Fruit fly (Drosophila melanogaster) whole organism, embryonic: Measurements from ENCODE around the gene CG16854.

Source experiments
- Aef1 ChIP-seq: fragments of 200-800 bp; sonication (Bioruptor generic); IDR thresholded peaks from 3 replicates; pipeline ENCODE4 v1.3.6; 2022; ENCODE audit warnings: missing biosample characterization, missing genetic modification characterization
- Asciz ChIP-seq: fragments of 200-800 bp; sonication (Bioruptor generic); optimal IDR thresholded peaks from 2 replicates; lab custom pipeline; 2017; ENCODE audit warnings: missing biosample characterization, mild to moderate bottlenecking, missing genetic modification characterization, missing genetic modification reagents
- Atf3 ChIP-seq: fragments of 200-800 bp; sonication (Bioruptor generic); optimal IDR thresholded peaks from 3 replicates; lab custom pipeline; 2016; ENCODE audit warnings: missing biosample characterization, missing genetic modification characterization
- B-H2 ChIP-seq: fragments of 200-800 bp; sonication (Bioruptor generic); optimal IDR thresholded peaks from 2 replicates; lab custom pipeline; 2018; ENCODE audit warnings: missing biosample characterization, mild to moderate bottlenecking, missing genetic modification characterization
- CG10274 ChIP-seq: fragments of 200-800 bp; sonication (Bioruptor generic); optimal IDR thresholded peaks from 3 replicates; lab custom pipeline; 2017; ENCODE audit warnings: missing biosample characterization, mild to moderate bottlenecking, missing genetic modification characterization
- CG10979 ChIP-seq: fragments of 200-800 bp; sonication (Bioruptor generic); optimal IDR thresholded peaks from 2 replicates; lab custom pipeline; 2018; ENCODE audit warnings: missing biosample characterization, mild to moderate bottlenecking, missing genetic modification characterization, moderate library complexity
- CG11504 ChIP-seq: fragments of 200-800 bp; sonication (Bioruptor generic); optimal IDR thresholded peaks from 3 replicates; lab custom pipeline; 2019; ENCODE audit warnings: missing biosample characterization, mild to moderate bottlenecking, missing genetic modification characterization, moderate library complexity
- CG12104 ChIP-seq: fragments of 200-800 bp; sonication (Bioruptor generic); optimal IDR thresholded peaks from 3 replicates; lab custom pipeline; 2016; ENCODE audit warnings: missing biosample characterization, missing genetic modification characterization
- CG12299 ChIP-seq: fragments of 200-800 bp; sonication (Bioruptor generic); optimal IDR thresholded peaks from 2 replicates; lab custom pipeline; 2018; ENCODE audit warnings: missing biosample characterization, mild to moderate bottlenecking, missing genetic modification characterization
- CG14710 ChIP-seq: fragments of 200-800 bp; sonication (Bioruptor generic); optimal IDR thresholded peaks from 3 replicates; lab custom pipeline; 2019; ENCODE audit warnings: missing biosample characterization, mild to moderate bottlenecking, missing genetic modification characterization, moderate library complexity
- CG15601 ChIP-seq: fragments of 200-800 bp; sonication (Bioruptor generic); optimal IDR thresholded peaks from 3 replicates; lab custom pipeline; 2019; ENCODE audit warnings: missing biosample characterization, mild to moderate bottlenecking, missing genetic modification characterization, moderate library complexity
- CG16813 ChIP-seq: fragments of 200-800 bp; sonication (Bioruptor generic); IDR thresholded peaks from 3 replicates; pipeline ENCODE4 v1.3.6; 2022; ENCODE audit warnings: missing biosample characterization, missing genetic modification characterization; ENCODE audit not compliant: partially characterized antibody
- CG1832 ChIP-seq: fragments of 200-800 bp; sonication (Bioruptor generic); optimal IDR thresholded peaks from 2 replicates; lab custom pipeline; 2017; ENCODE audit warnings: missing biosample characterization, mild to moderate bottlenecking, missing genetic modification characterization, inconsistent platforms
- CG18619 ChIP-seq: fragments of 200-800 bp; sonication (Bioruptor generic); optimal IDR thresholded peaks from 3 replicates; lab custom pipeline; 2017; ENCODE audit warnings: missing biosample characterization, mild to moderate bottlenecking, missing genetic modification characterization
- CG18764 ChIP-seq: fragments of 200-800 bp; sonication (Bioruptor generic); optimal IDR thresholded peaks from 3 replicates; lab custom pipeline; 2016; ENCODE audit warnings: missing biosample characterization, missing genetic modification characterization
- CG2120 ChIP-seq: fragments of 200-800 bp; sonication (Bioruptor generic); optimal IDR thresholded peaks from 3 replicates; lab custom pipeline; 2016; ENCODE audit warnings: missing biosample characterization, missing genetic modification characterization
- CG30403 ChIP-seq: fragments of 200-800 bp; sonication (Bioruptor generic); optimal IDR thresholded peaks from 3 replicates; lab custom pipeline; 2016; ENCODE audit warnings: missing biosample characterization, missing genetic modification characterization
- CG33557 ChIP-seq: fragments of 200-800 bp; sonication (Bioruptor generic); optimal IDR thresholded peaks from 2 replicates; lab custom pipeline; 2019; ENCODE audit warnings: missing biosample characterization, mild to moderate bottlenecking, missing genetic modification characterization, moderate library complexity
- CG5180 ChIP-seq: fragments of 200-800 bp; sonication (Bioruptor generic); optimal IDR thresholded peaks from 3 replicates; lab custom pipeline; 2017; ENCODE audit warnings: missing biosample characterization, missing genetic modification characterization, mild to moderate bottlenecking, moderate library complexity, missing genetic modification reagents
- CG8089 ChIP-seq: fragments of 200-800 bp; sonication (Bioruptor generic); optimal IDR thresholded peaks from 3 replicates; lab custom pipeline; 2016; ENCODE audit warnings: missing biosample characterization, missing genetic modification characterization
- CG9727 ChIP-seq: fragments of 200-800 bp; sonication (Bioruptor generic); optimal IDR thresholded peaks from 3 replicates; lab custom pipeline; 2017; ENCODE audit warnings: missing biosample characterization, mild to moderate bottlenecking, missing genetic modification characterization
- Dip3 ChIP-seq: fragments of 200-800 bp; sonication (Bioruptor generic); optimal IDR thresholded peaks from 3 replicates; lab custom pipeline; 2016; ENCODE audit warnings: missing biosample characterization, missing genetic modification characterization
- ERR ChIP-seq: fragments of 200-800 bp; sonication (Bioruptor generic); optimal IDR thresholded peaks from 2 replicates; lab custom pipeline; 2016; ENCODE audit warnings: missing biosample characterization, missing genetic modification characterization
- Elba2 ChIP-seq: fragments of 200-800 bp; sonication (Bioruptor generic); optimal IDR thresholded peaks from 3 replicates; lab custom pipeline; 2016; ENCODE audit warnings: missing biosample characterization, missing genetic modification characterization
- H15 ChIP-seq: fragments of 200-800 bp; sonication (Bioruptor generic); IDR thresholded peaks from 3 replicates; pipeline ENCODE4 v1.3.6; 2022; ENCODE audit warnings: missing biosample characterization, missing genetic modification characterization
- Hmx ChIP-seq: fragments of 200-800 bp; sonication (Bioruptor generic); optimal IDR thresholded peaks from 2 replicates; lab custom pipeline; 2016; ENCODE audit warnings: missing biosample characterization, missing genetic modification characterization
- Lhr ChIP-seq: fragments of 200-800 bp; sonication (Bioruptor generic); optimal IDR thresholded peaks from 3 replicates; lab custom pipeline; 2017; ENCODE audit warnings: mild to moderate bottlenecking, missing biosample characterization, missing genetic modification reagents, missing genetic modification characterization
- MTF-1 ChIP-seq: fragments of 200-800 bp; sonication (Bioruptor generic); optimal IDR thresholded peaks from 2 replicates; lab custom pipeline; 2018; ENCODE audit warnings: missing biosample characterization, mild to moderate bottlenecking, missing genetic modification characterization, borderline replicate concordance
- PHDP ChIP-seq: fragments of 200-800 bp; sonication (Bioruptor generic); optimal IDR thresholded peaks from 3 replicates; lab custom pipeline; 2018; ENCODE audit warnings: missing biosample characterization, mild to moderate bottlenecking, missing genetic modification characterization, moderate library complexity
- Six4 ChIP-seq: fragments of 200-800 bp; sonication (Bioruptor generic); optimal IDR thresholded peaks from 2 replicates; lab custom pipeline; 2016; ENCODE audit warnings: missing biosample characterization, missing genetic modification characterization
- Sry-β ChIP-seq: fragments of 200-800 bp; sonication (Bioruptor generic); optimal IDR thresholded peaks from 2 replicates; lab custom pipeline; 2018; ENCODE audit warnings: missing biosample characterization, mild to moderate bottlenecking, missing genetic modification characterization, moderate library complexity
- ase ChIP-seq: fragments of 200-800 bp; sonication (Bioruptor generic); IDR thresholded peaks from 3 replicates; pipeline ENCODE4 v1.3.6; 2022; ENCODE audit warnings: missing biosample characterization, missing genetic modification characterization
- br ChIP-seq: fragments of >200 bp; optimal IDR thresholded peaks from 2 replicates; lab custom pipeline; 2017
- chm ChIP-seq: fragments of 200-800 bp; sonication (Bioruptor generic); IDR thresholded peaks from 2 replicates; pipeline ENCODE4 v1.3.6; 2022; ENCODE audit warnings: missing biosample characterization, missing genetic modification characterization
- crol ChIP-seq: fragments of 200-800 bp; sonication (Bioruptor generic); IDR thresholded peaks from 2 replicates; pipeline ENCODE4 v1.3.6; 2022; ENCODE audit warnings: missing biosample characterization, missing genetic modification characterization
- en ChIP-seq: fragments of 200-800 bp; sonication (Bioruptor generic); optimal IDR thresholded peaks from 2 replicates; lab custom pipeline; 2016; ENCODE audit warnings: missing biosample characterization, missing genetic modification characterization
- gsb-n ChIP-seq: fragments of 200-800 bp; sonication (Bioruptor generic); optimal IDR thresholded peaks from 3 replicates; lab custom pipeline; 2018; ENCODE audit warnings: missing biosample characterization, mild to moderate bottlenecking, missing genetic modification characterization
- ind ChIP-seq: fragments of 200-800 bp; sonication (Bioruptor generic); optimal IDR thresholded peaks from 3 replicates; lab custom pipeline; 2016; ENCODE audit warnings: missing biosample characterization, missing genetic modification characterization
- maf-S ChIP-seq: fragments of 200-800 bp; sonication (Bioruptor generic); optimal IDR thresholded peaks from 2 replicates; lab custom pipeline; 2016; ENCODE audit warnings: missing biosample characterization, missing genetic modification characterization
- onecut ChIP-seq: fragments of 200-800 bp; sonication (Bioruptor generic); IDR thresholded peaks from 2 replicates; pipeline ENCODE4 v1.3.6; 2022; ENCODE audit warnings: missing biosample characterization, missing genetic modification characterization
- row ChIP-seq: fragments of 200-800 bp; sonication (Bioruptor generic); IDR thresholded peaks from 3 replicates; pipeline ENCODE4 v1.3.6; 2022; ENCODE audit warnings: missing biosample characterization, missing genetic modification characterization
- sc ChIP-seq, 3 experiments: fragments of >200 bp in 2 of 3; fragments of 200-800 bp in 1 of 3; sonication (Bioruptor generic) in 1 of 3; optimal IDR thresholded peaks; 2 replicates in 2 of 3; 3 replicates in 1 of 3; lab custom pipeline; 2017; ENCODE audit warnings: mild to moderate bottlenecking in 1 of 3, missing biosample characterization in 1 of 3, missing genetic modification characterization in 1 of 3, missing genetic modification reagents in 1 of 3
- slbo ChIP-seq: fragments of 200-800 bp; sonication (Bioruptor generic); IDR thresholded peaks from 2 replicates; pipeline ENCODE4 v1.3.6; 2022; ENCODE audit warnings: missing biosample characterization, missing genetic modification characterization
- sr ChIP-seq: fragments of 200-800 bp; sonication (Bioruptor generic); IDR thresholded peaks from 3 replicates; pipeline ENCODE4 v1.3.6; 2022; ENCODE audit warnings: missing biosample characterization, missing genetic modification characterization
- stwl ChIP-seq: fragments of 200-800 bp; sonication (Bioruptor generic); optimal IDR thresholded peaks from 3 replicates; lab custom pipeline; 2018; ENCODE audit warnings: missing biosample characterization, mild to moderate bottlenecking, missing genetic modification characterization, moderate library complexity
- tap ChIP-seq: fragments of 200-800 bp; optimal IDR thresholded peaks from 3 replicates; lab custom pipeline; 2019; ENCODE audit warnings: missing biosample characterization, mild to moderate bottlenecking, missing genetic modification characterization, moderate library complexity
- ttk ChIP-seq: fragments of 200-800 bp; sonication (Bioruptor generic); IDR thresholded peaks from 2 replicates; pipeline ENCODE4 v2.1.2; 2022; ENCODE audit warnings: missing biosample characterization, missing genetic modification characterization
- tup ChIP-seq: fragments of 200-800 bp; sonication (Bioruptor generic); optimal IDR thresholded peaks from 2 replicates; lab custom pipeline; 2016; ENCODE audit warnings: missing biosample characterization, mild to moderate bottlenecking, missing genetic modification characterization, moderate library complexity
- zen ChIP-seq: fragments of 200-800 bp; sonication (Bioruptor generic); optimal IDR thresholded peaks from 3 replicates; lab custom pipeline; 2018; ENCODE audit warnings: missing biosample characterization, mild to moderate bottlenecking, missing genetic modification characterization, moderate library complexity

The CG16854 gene

DNA sequence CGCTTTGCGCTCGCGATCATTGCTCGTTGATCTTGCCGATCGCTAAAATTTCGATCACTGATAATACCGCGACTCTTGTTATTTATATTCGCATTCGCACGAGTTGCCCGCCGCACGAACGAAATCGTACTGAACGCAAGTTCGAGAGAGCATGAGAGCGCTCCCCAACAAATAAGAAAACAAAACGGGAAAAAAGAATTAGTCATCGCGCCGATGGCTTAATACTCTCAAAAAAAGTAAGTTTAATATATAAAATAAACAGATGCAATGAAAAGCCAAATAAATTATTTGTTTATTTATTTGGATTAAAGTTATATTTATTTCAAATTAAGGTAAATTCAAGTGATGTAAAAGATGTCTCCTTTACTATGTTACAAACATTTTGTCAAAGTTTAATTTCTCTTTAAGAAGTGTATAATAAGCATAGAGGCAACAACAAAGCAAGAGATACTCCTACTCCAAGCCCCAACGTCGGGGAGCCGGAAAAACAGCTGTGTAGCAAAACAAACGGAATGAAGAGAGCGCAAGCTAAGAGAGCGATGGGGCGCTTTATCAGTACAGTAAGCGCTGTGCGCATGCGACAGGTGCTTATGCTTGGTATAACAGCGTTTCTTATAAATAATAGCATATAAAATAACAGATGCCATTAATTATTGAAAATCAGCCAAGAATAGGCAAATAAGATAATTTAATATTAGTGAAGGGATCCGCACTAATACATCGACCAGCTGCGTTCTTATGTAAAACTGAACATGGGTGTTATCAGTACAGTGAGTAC lies 29.0 kb upstream of the CG16854 start (continued):
- TF ChIP-seq CG10979 (tag; lab: Kevin White, UChicago) (peak; percentile 90), Dip3 (GFP tag; lab: Kevin White, UChicago) (peak; percentile 26), slbo (GFP tag; lab: Robert Waterston, UW) (peak; percentile 89), Hmx (GFP tag; lab: Kevin White, UChicago) (no peak), CG15601 (tag; lab: Kevin White, UChicago) (peak; percentile 45), Six4 (GFP tag; lab: Kevin White, UChicago) (peak; percentile 74), gsb-n (tag; lab: Kevin White, UChicago) (peak; percentile 50), stwl (tag; lab: Kevin White, UChicago) (no peak), maf-S (GFP tag; lab: Kevin White, UChicago) (peak; percentile 18), crol (peak; percentile 6; the same call in 1 of the 2 replicates), PHDP (peak; percentile 69), row (GFP tag; lab: Robert Waterston, UW) (peak; percentile 94), Aef1 (GFP tag; lab: Robert Waterston, UW) (peak; percentile 31), onecut (GFP tag; lab: Robert Waterston, UW) (peak; percentile 36; the same call in 1 of the 2 replicates), CG8089 (GFP tag; lab: Kevin White, UChicago) (peak; percentile 54), sr (GFP tag; lab: Robert Waterston, UW) (peak; percentile 40; the same call in 1 of the 3 replicates), Atf3 (GFP tag; lab: Kevin White, UChicago) (peak; percentile 29), CG12104 (GFP tag; lab: Kevin White, UChicago) (peak; percentile 62), CG12299 (tag; lab: Kevin White, UChicago) (peak; percentile 55), CG30403 (peak; percentile 78), CG16813 (GFP tag; lab: Robert Waterston, UW) (no peak), CG9727 (GFP tag; lab: Kevin White, UChicago) (peak; percentile 77), CG2120 (GFP tag; lab: Kevin White, UChicago) (peak; percentile 85), ttk (GFP tag; lab: Robert Waterston, UW) (peak; percentile 72), CG33557 (GFP tag; lab: Kevin White, UChicago) (peak; percentile 67), tup (GFP tag; lab: Kevin White, UChicago) (peak; percentile 55), Sry-β (no peak), B-H2 (peak; percentile 19), br (lab: Kevin White, UChicago) (no peak), H15 (no peak; the same call in 2 of the 3 replicates), tap (tag; lab: Kevin White, UChicago) (peak; percentile 47), ERR (no peak), zen (tag; lab: Kevin White, UChicago) (no peak), sc (optimal IDR thresholded peaks at IDR 0.05; lab: Kevin White, UChicago) (no peak), sc (GFP tag; optimal IDR thresholded peaks at IDR 0.05; lab: Kevin White, UChicago) (peak; percentile 50), chm (GFP tag; lab: Robert Waterston, UW) (peak; percentile 22), CG14710 (tag; lab: Kevin White, UChicago) (peak; percentile 77), Lhr (GFP tag; lab: Kevin White, UChicago) (peak; percentile 59), Elba2 (GFP tag; lab: Kevin White, UChicago) (no peak), CG11504 (tag; lab: Kevin White, UChicago) (peak; percentile 87), Asciz (peak; percentile 58), CG1832 (GFP tag; lab: Kevin White, UChicago) (no peak), CG10274 (GFP tag; lab: Kevin White, UChicago) (no peak), ind (GFP tag; lab: Kevin White, UChicago) (peak; percentile 40), CG18764 (GFP tag; lab: Kevin White, UChicago) (no peak), en (GFP tag; lab: Kevin White, UChicago) (no peak), CG18619 (GFP tag; lab: Kevin White, UChicago) (peak; percentile 79), CG5180 (GFP tag; lab: Kevin White, UChicago) (peak; percentile 53), ase (GFP tag; lab: Robert Waterston, UW) (peak; percentile 53; the same call in 1 of the 3 replicates), MTF-1 (GFP tag; lab: Kevin White, UChicago) (no peak)
